Fruit fly (Drosophila melanogaster) whole organism, embryonic: ENCODE results near the gene CAH7.

Experiments
- Atf-2 ChIP-seq: fragments of 200-800 bp; sonication (Bioruptor generic); optimal IDR thresholded peaks from 2 replicates; lab custom pipeline; 2016; ENCODE audit warnings: missing biosample characterization, missing genetic modification characterization
- CG10366 ChIP-seq: fragments of 200-800 bp; sonication (Bioruptor generic); IDR thresholded peaks from 2 replicates; pipeline ENCODE4 v1.3.6; 2022; ENCODE audit warnings: missing biosample characterization, missing genetic modification characterization
- CG10979 ChIP-seq: fragments of 200-800 bp; sonication (Bioruptor generic); optimal IDR thresholded peaks from 2 replicates; lab custom pipeline; 2018; ENCODE audit warnings: missing biosample characterization, mild to moderate bottlenecking, missing genetic modification characterization, moderate library complexity
- CG11504 ChIP-seq: fragments of 200-800 bp; sonication (Bioruptor generic); optimal IDR thresholded peaks from 3 replicates; lab custom pipeline; 2019; ENCODE audit warnings: missing biosample characterization, mild to moderate bottlenecking, missing genetic modification characterization, moderate library complexity
- CG12744 ChIP-seq: fragments of 200-800 bp; sonication (Bioruptor generic); optimal IDR thresholded peaks from 2 replicates; lab custom pipeline; 2016; ENCODE audit warnings: missing biosample characterization, missing genetic modification characterization
- CG13894 ChIP-seq: fragments of 200-800 bp; sonication (Bioruptor generic); optimal IDR thresholded peaks from 3 replicates; lab custom pipeline; 2018; ENCODE audit warnings: missing biosample characterization, mild to moderate bottlenecking, missing genetic modification characterization, moderate library complexity
- CG14050 ChIP-seq: fragments of 200-800 bp; sonication (Bioruptor generic); IDR thresholded peaks from 3 replicates; pipeline ENCODE4 v1.3.6; 2022; ENCODE audit warnings: missing biosample characterization, missing genetic modification characterization
- CG1647 ChIP-seq: fragments of 200-800 bp; sonication (Bioruptor generic); optimal IDR thresholded peaks from 3 replicates; lab custom pipeline; 2016; ENCODE audit warnings: missing biosample characterization, missing genetic modification characterization
- CG17385 ChIP-seq: fragments of 200-800 bp; sonication (Bioruptor generic); optimal IDR thresholded peaks from 3 replicates; lab custom pipeline; 2018; ENCODE audit warnings: missing biosample characterization, mild to moderate bottlenecking, missing genetic modification characterization
- CG18011 ChIP-seq: fragments of 200-800 bp; sonication (Bioruptor generic); optimal IDR thresholded peaks from 2 replicates; lab custom pipeline; 2017; ENCODE audit warnings: missing biosample characterization, missing genetic modification characterization, mild to moderate bottlenecking, moderate library complexity, missing genotype
- CG2199 ChIP-seq: fragments of 200-800 bp; sonication (Bioruptor generic); IDR thresholded peaks from 3 replicates; pipeline ENCODE4 v1.3.6; 2022; ENCODE audit warnings: missing biosample characterization, missing genetic modification characterization
- CG30431 ChIP-seq: fragments of 200-800 bp; sonication (Bioruptor generic); optimal IDR thresholded peaks from 2 replicates; lab custom pipeline; 2017; ENCODE audit warnings: missing biosample characterization, missing genetic modification characterization
- CG34422 ChIP-seq: fragments of 200-800 bp; sonication (Bioruptor generic); IDR thresholded peaks from 3 replicates; pipeline ENCODE4 v1.3.6; 2022; ENCODE audit warnings: missing biosample characterization, missing genetic modification characterization
- CG4404 ChIP-seq: fragments of 200-800 bp; sonication (Bioruptor generic); IDR thresholded peaks from 2 replicates; pipeline ENCODE4 v1.3.6; 2022; ENCODE audit warnings: missing biosample characterization, missing genetic modification characterization
- CG4820 ChIP-seq: fragments of 200-800 bp; sonication (Bioruptor generic); optimal IDR thresholded peaks from 3 replicates; lab custom pipeline; 2016; ENCODE audit warnings: missing biosample characterization, missing genetic modification characterization
- CG6654 ChIP-seq: fragments of 200-800 bp; sonication (Bioruptor generic); optimal IDR thresholded peaks from 2 replicates; lab custom pipeline; 2017; ENCODE audit warnings: missing biosample characterization, mild to moderate bottlenecking, missing genetic modification characterization
- CG7963 ChIP-seq: fragments of 200-800 bp; sonication (Bioruptor generic); IDR thresholded peaks from 3 replicates; pipeline ENCODE4 v1.3.6; 2022; ENCODE audit warnings: missing biosample characterization, missing genetic modification characterization; ENCODE audit not compliant: partially characterized antibody
- CG9437 ChIP-seq: fragments of 200-800 bp; sonication (Bioruptor generic); optimal IDR thresholded peaks from 2 replicates; lab custom pipeline; 2018; ENCODE audit warnings: missing biosample characterization, mild to moderate bottlenecking, missing genetic modification characterization
- CG9817 ChIP-seq: fragments of 200-800 bp; sonication (Bioruptor generic); optimal IDR thresholded peaks from 2 replicates; lab custom pipeline; 2018; ENCODE audit warnings: missing biosample characterization, mild to moderate bottlenecking, missing genetic modification characterization, moderate library complexity
- Camta ChIP-seq: fragments of 200-800 bp; sonication (Bioruptor generic); optimal IDR thresholded peaks from 2 replicates; lab custom pipeline; 2016; ENCODE audit warnings: missing biosample characterization, missing genetic modification characterization
- Chrac-16 ChIP-seq: fragments of 200-800 bp; sonication (Bioruptor generic); optimal IDR thresholded peaks from 3 replicates; lab custom pipeline; 2016; ENCODE audit warnings: missing biosample characterization, missing genetic modification characterization
- CrebB ChIP-seq: fragments of 200-800 bp; sonication (Bioruptor generic); optimal IDR thresholded peaks from 3 replicates; lab custom pipeline; 2018; ENCODE audit warnings: missing biosample characterization, mild to moderate bottlenecking, missing genetic modification characterization
- Doc3 ChIP-seq: fragments of 200-800 bp; sonication (Bioruptor generic); IDR thresholded peaks from 3 replicates; pipeline ENCODE4 v1.3.6; 2022; ENCODE audit warnings: missing biosample characterization, missing genetic modification characterization; ENCODE audit not compliant: partially characterized antibody
- Hr3 ChIP-seq: fragments of 200-800 bp; sonication (Bioruptor generic); optimal IDR thresholded peaks from 3 replicates; lab custom pipeline; 2016; ENCODE audit warnings: missing biosample characterization, missing genetic modification characterization
- Jarid2 ChIP-seq: fragments of 200-800 bp; sonication (Bioruptor generic); optimal IDR thresholded peaks from 3 replicates; lab custom pipeline; 2017; ENCODE audit warnings: mild to moderate bottlenecking, missing biosample characterization, missing genetic modification reagents, missing genetic modification characterization
- MBD-R2 ChIP-seq: fragments of 200-800 bp; sonication (Bioruptor generic); IDR thresholded peaks from 2 replicates; pipeline ENCODE4 v1.3.6; 2022; ENCODE audit warnings: missing biosample characterization, missing genetic modification characterization
- MESR4 ChIP-seq: fragments of 200-800 bp; sonication (Bioruptor generic); optimal IDR thresholded peaks from 2 replicates; lab custom pipeline; 2018; ENCODE audit warnings: missing biosample characterization, mild to moderate bottlenecking, missing genetic modification characterization, moderate library complexity
- Med ChIP-seq: fragments of 200-800 bp; sonication (Bioruptor generic); peaks from one replicate; lab custom pipeline; 2016; ENCODE audit warnings: missing biosample characterization, missing genetic modification characterization, mild to moderate bottlenecking, inconsistent platforms, moderate library complexity
- Mrtf ChIP-seq: fragments of 200-800 bp; sonication (Bioruptor generic); IDR thresholded peaks from 3 replicates; pipeline ENCODE4 v1.3.6; 2022; ENCODE audit warnings: missing biosample characterization, missing genetic modification characterization
- NC2β ChIP-seq: fragments of 200-800 bp; sonication (Bioruptor generic); optimal IDR thresholded peaks from 2 replicates; lab custom pipeline; 2016; ENCODE audit warnings: missing biosample characterization, missing genetic modification characterization
- Pdp1 ChIP-seq, 2 experiments: fragments of 200-800 bp; sonication (Bioruptor generic); optimal IDR thresholded peaks; 3 replicates each; lab custom pipeline; 2016; ENCODE audit warnings: missing biosample characterization in 2 of 2, missing genetic modification characterization in 2 of 2, mild to moderate bottlenecking in 1 of 2, moderate library complexity in 1 of 2
- Ptx1 ChIP-seq: fragments of 200-800 bp; sonication (Bioruptor generic); IDR thresholded peaks from 2 replicates; pipeline ENCODE4 v1.3.6; 2022; ENCODE audit warnings: missing biosample characterization, missing genetic modification characterization
- al ChIP-seq: fragments of 200-800 bp; sonication (Bioruptor generic); IDR thresholded peaks from 2 replicates; pipeline ENCODE4 v1.3.6; 2022; ENCODE audit warnings: missing biosample characterization, missing genetic modification characterization
- aop ChIP-seq: fragments of 200-800 bp; sonication (Bioruptor generic); IDR thresholded peaks from 2 replicates; pipeline ENCODE4 v1.3.6; 2022; ENCODE audit warnings: missing biosample characterization, missing genetic modification characterization
- bbx ChIP-seq: fragments of 200-800 bp; sonication (Bioruptor generic); IDR thresholded peaks from 2 replicates; pipeline ENCODE4 v1.3.6; 2022; ENCODE audit warnings: missing biosample characterization, missing genetic modification characterization; ENCODE audit not compliant: partially characterized antibody
- cas ChIP-seq: fragments of 200-800 bp; sonication (Bioruptor generic); IDR thresholded peaks from 2 replicates; pipeline ENCODE4 v1.3.6; 2022; ENCODE audit warnings: missing biosample characterization, missing genetic modification characterization
- chinmo ChIP-seq: fragments of 200-800 bp; sonication (Bioruptor generic); IDR thresholded peaks from 4 replicates; pipeline ENCODE4 v1.3.6; 2022; ENCODE audit warnings: missing biosample characterization, missing genetic modification characterization; ENCODE audit not compliant: partially characterized antibody
- fru ChIP-seq: fragments of >200 bp; optimal IDR thresholded peaks from 2 replicates; lab custom pipeline; 2017
- grau ChIP-seq: fragments of 200-800 bp; optimal IDR thresholded peaks from 3 replicates; lab custom pipeline; 2019; ENCODE audit warnings: missing biosample characterization, mild to moderate bottlenecking, missing genetic modification characterization, moderate library complexity
- grn ChIP-seq: fragments of 200-800 bp; sonication (Bioruptor generic); optimal IDR thresholded peaks from 3 replicates; lab custom pipeline; 2017; ENCODE audit warnings: missing biosample characterization, missing genetic modification characterization
- her ChIP-seq: fragments of 200-800 bp; sonication (Bioruptor generic); optimal IDR thresholded peaks from 2 replicates; lab custom pipeline; 2016; ENCODE audit warnings: missing biosample characterization, missing genetic modification characterization
- hkb ChIP-seq, 2 experiments: fragments of 200-800 bp in 1 of 2; fragments of >200 bp in 1 of 2; sonication (Bioruptor generic) in 1 of 2; IDR thresholded peaks in 1 of 2; optimal IDR thresholded peaks in 1 of 2; 2 replicates each; pipeline versions ENCODE4 v1.3.6 to Lab custom; 2017 to 2022; ENCODE audit warnings: missing biosample characterization in 1 of 2, missing genetic modification characterization in 1 of 2
- luna ChIP-seq: fragments of 200-800 bp; sonication (Bioruptor generic); optimal IDR thresholded peaks from 2 replicates; lab custom pipeline; 2016; ENCODE audit warnings: missing biosample characterization, missing genetic modification characterization
- maf-S ChIP-seq: fragments of 200-800 bp; sonication (Bioruptor generic); optimal IDR thresholded peaks from 2 replicates; lab custom pipeline; 2016; ENCODE audit warnings: missing biosample characterization, missing genetic modification characterization
- odd ChIP-seq: fragments of 200-800 bp; sonication (Bioruptor generic); optimal IDR thresholded peaks from 2 replicates; lab custom pipeline; 2017; ENCODE audit warnings: missing biosample characterization, mild to moderate bottlenecking, missing genetic modification characterization
- pnt ChIP-seq: fragments of 200-800 bp; sonication (Bioruptor generic); optimal IDR thresholded peaks from 3 replicates; lab custom pipeline; 2016; ENCODE audit warnings: missing biosample characterization, missing genetic modification characterization
- repo ChIP-seq: fragments of 200-800 bp; sonication (Bioruptor generic); optimal IDR thresholded peaks from 2 replicates; lab custom pipeline; 2016; ENCODE audit warnings: missing biosample characterization, missing genetic modification characterization
- vfl ChIP-seq: fragments of 200-800 bp; sonication (Bioruptor generic); optimal IDR thresholded peaks from 2 replicates; lab custom pipeline; 2016; ENCODE audit warnings: missing biosample characterization, missing genetic modification characterization
- wdn ChIP-seq: fragments of 200-800 bp; sonication (Bioruptor generic); IDR thresholded peaks from 2 replicates; pipeline ENCODE4 v1.3.6; 2022; ENCODE audit warnings: missing biosample characterization, missing genetic modification characterization
- zen ChIP-seq: fragments of 200-800 bp; sonication (Bioruptor generic); optimal IDR thresholded peaks from 3 replicates; lab custom pipeline; 2018; ENCODE audit warnings: missing biosample characterization, mild to moderate bottlenecking, missing genetic modification characterization, moderate library complexity

The CAH7 gene

DNA sequence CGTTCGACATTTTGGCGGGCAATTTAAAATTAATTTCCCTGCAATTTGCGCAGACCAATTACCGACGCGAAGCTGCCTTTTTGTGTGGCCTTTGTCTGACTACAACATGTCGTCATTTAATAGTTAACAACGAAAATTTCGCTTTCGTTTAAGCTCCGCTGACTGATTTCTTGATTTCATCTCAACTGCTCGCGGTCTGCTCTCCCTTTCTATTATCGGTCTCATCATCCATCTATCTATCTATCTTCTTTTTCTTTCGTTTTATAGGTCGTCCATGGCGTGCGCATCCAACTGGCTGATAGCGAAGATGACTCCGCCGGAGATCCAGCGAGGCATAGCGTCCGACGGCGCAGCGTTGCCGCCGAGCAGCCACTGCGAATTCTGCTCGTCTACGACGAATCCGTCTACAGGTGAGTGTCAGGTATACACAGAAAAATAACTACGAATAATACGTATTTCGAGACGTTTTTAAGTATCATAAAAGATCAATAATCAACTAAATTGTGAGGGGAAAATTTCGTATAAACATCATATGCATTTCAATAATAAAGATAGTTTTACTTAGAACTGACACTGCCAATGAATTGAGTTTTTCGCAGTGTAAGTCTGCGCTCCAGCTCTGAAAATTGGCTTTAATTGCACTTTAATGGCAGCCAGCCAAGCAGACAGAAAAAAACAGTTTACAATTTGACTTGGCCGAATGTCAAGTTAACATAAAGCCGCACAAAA lies 42.1 kb downstream of the CAH7 start (continued):
- TF ChIP-seq CG7963 (GFP tag; lab: Robert Waterston, UW) (no peak), CG14050 (GFP tag; lab: Robert Waterston, UW) (peak; percentile 38; the same call in 1 of the 3 replicates), MESR4 (GFP tag; lab: Kevin White, UChicago) (no peak), CG9437 (GFP tag; lab: Kevin White, UChicago) (no peak), Hr3 (GFP tag; lab: Kevin White, UChicago) (no peak), luna (no peak), NC2β (no peak), CG2199 (no peak), CG17385 (peak; percentile 24), her (GFP tag; lab: Kevin White, UChicago) (no peak), Camta (GFP tag; lab: Kevin White, UChicago) (peak; percentile 5), vfl (no peak), chinmo (0 out of 4 replicates have a peak, but pooled peaks have one; percentile 8), Atf-2 (no peak), CG4820 (GFP tag; lab: Kevin White, UChicago) (no peak), CG6654 (GFP tag; lab: Kevin White, UChicago) (no peak), hkb (optimal IDR thresholded peaks at IDR 0.05; lab: Kevin White, UChicago) (no peak), hkb (GFP tag; IDR thresholded peaks at IDR 0.05; lab: Robert Waterston, UW) (peak; percentile 63), Chrac-16 (GFP tag; lab: Kevin White, UChicago) (no peak), Pdp1 (GFP tag; optimal IDR thresholded peaks at IDR 0.05; lab: Kevin White, UChicago) (peak in 1 of 2 experiments; percentile 23), repo (no peak), grn (GFP tag; lab: Kevin White, UChicago) (peak; percentile 23), CG11504 (tag; lab: Kevin White, UChicago) (no peak), grau (tag; lab: Kevin White, UChicago) (peak; percentile 36), CrebB (tag; lab: Kevin White, UChicago) (no peak), CG4404 (GFP tag; lab: Robert Waterston, UW) (no peak), Mrtf (GFP tag; lab: Robert Waterston, UW) (0 out of 3 replicates have a peak, but pooled peaks have one; percentile 32), fru (lab: Kevin White, UChicago) (no peak), maf-S (GFP tag; lab: Kevin White, UChicago) (no peak), CG13894 (no peak), CG10979 (peak; percentile 14), al (GFP tag; lab: Robert Waterston, UW) (no peak), CG30431 (GFP tag; lab: Kevin White, UChicago) (no peak), CG1647 (GFP tag; lab: Kevin White, UChicago) (no peak), zen (tag; lab: Kevin White, UChicago) (no peak), CG12744 (GFP tag; lab: Kevin White, UChicago) (no peak), CG9817 (tag; lab: Kevin White, UChicago) (no peak), Doc3 (GFP tag; lab: Robert Waterston, UW) (no peak), MBD-R2 (no peak), pnt (GFP tag; lab: Kevin White, UChicago) (peak; percentile 17), Med (GFP tag; lab: Kevin White, UChicago) (peak; percentile 53), CG18011 (GFP tag; lab: Kevin White, UChicago) (no peak), odd (GFP tag; lab: Kevin White, UChicago) (no peak), CG34422 (GFP tag; lab: Robert Waterston, UW) (0 out of 3 replicates have a peak, but pooled peaks have one; percentile 24), cas (GFP tag; lab: Robert Waterston, UW) (no peak), aop (no peak), Jarid2 (GFP tag; lab: Kevin White, UChicago) (no peak), wdn (GFP tag; lab: Robert Waterston, UW) (no peak), Ptx1 (GFP tag; lab: Robert Waterston, UW) (peak; percentile 67), bbx (GFP tag; lab: Robert Waterston, UW) (no peak), CG10366 (GFP tag; lab: Robert Waterston, UW) (peak; percentile 60; the same call in 1 of the 2 replicates)
